Fruit fly (Drosophila melanogaster): ENCODE results near the gene Aduk.

The Aduk gene

dm6 chr3R:9351415-9352379 is 17.2 kb upstream of the Aduk start (continued):
- peak; percentile 57 for TF ChIP-seq unpg (GFP tag; optimal IDR thresholded peaks at IDR 0.05)
- peak; percentile 24 for TF ChIP-seq CG9876 (GFP tag; optimal IDR thresholded peaks at IDR 0.05)
- peak; percentile 19 for TF ChIP-seq CG16863 (GFP tag; optimal IDR thresholded peaks at IDR 0.05)
- TF ChIP-seq esg (GFP tag; conservative IDR thresholded peaks at IDR 0.05) = no peak
- no peak for TF ChIP-seq sqz (GFP tag; optimal IDR thresholded peaks at IDR 0.05)
- no peak for TF ChIP-seq cad (GFP tag; optimal IDR thresholded peaks at IDR 0.05)
- peak; percentile 56 for TF ChIP-seq CG2712 (tag; optimal IDR thresholded peaks at IDR 0.05)
- no peak for TF ChIP-seq crp (GFP tag; optimal IDR thresholded peaks at IDR 0.05)
- peak; percentile 65 for TF ChIP-seq CG4854 (GFP tag; optimal IDR thresholded peaks at IDR 0.05)
- TF ChIP-seq psq (GFP tag; optimal IDR thresholded peaks at IDR 0.05) = no peak
- no peak for TF ChIP-seq zen2 (GFP tag; IDR thresholded peaks at IDR 0.05; ENCODE audit: partially characterized antibody)
- TF ChIP-seq Nf-YC (tag; optimal IDR thresholded peaks at IDR 0.05) = peak; percentile 16
- peak; percentile 14 for TF ChIP-seq CG10979 (tag; optimal IDR thresholded peaks at IDR 0.05)
- no peak for TF ChIP-seq CG8290 (GFP tag; optimal IDR thresholded peaks at IDR 0.05)
- TF ChIP-seq CG8290 (tag; optimal IDR thresholded peaks at IDR 0.05) = peak in 1 of 2 experiments; percentile 22
- no peak for TF ChIP-seq ara (GFP tag; IDR thresholded peaks at IDR 0.05)
- no peak for TF ChIP-seq row (GFP tag; IDR thresholded peaks at IDR 0.05)
- no peak for TF ChIP-seq amos (GFP tag; IDR thresholded peaks at IDR 0.05; ENCODE audit: partially characterized antibody)
- TF ChIP-seq D19B (GFP tag; optimal IDR thresholded peaks at IDR 0.05) = peak; percentile 71
- TF ChIP-seq gsb-n (tag; optimal IDR thresholded peaks at IDR 0.05) = no peak
- TF ChIP-seq zfh1 (GFP tag; IDR thresholded peaks at IDR 0.05) = no peak
- no peak for TF ChIP-seq wor (GFP tag; IDR thresholded peaks at IDR 0.05)
- peak; percentile 4 for TF ChIP-seq CG5245 (GFP tag; optimal IDR thresholded peaks at IDR 0.05)
- TF ChIP-seq CG18011 (GFP tag; optimal IDR thresholded peaks at IDR 0.05) = peak; percentile 53
- no peak for TF ChIP-seq nom (GFP tag; optimal IDR thresholded peaks at IDR 0.05)
- TF ChIP-seq CG7357 (GFP tag; IDR thresholded peaks at IDR 0.05) = peak; percentile 55; the same call in 1 of the 3 replicates
- peak; percentile 69 for TF ChIP-seq Bteb2 (GFP tag; optimal IDR thresholded peaks at IDR 0.05)
- peak; percentile 33 for TF ChIP-seq gcm2 (GFP tag; optimal IDR thresholded peaks at IDR 0.05)
- no peak for TF ChIP-seq cas (GFP tag; IDR thresholded peaks at IDR 0.05)
- peak; percentile 74 for TF ChIP-seq gem (tag; optimal IDR thresholded peaks at IDR 0.05)
- TF ChIP-seq knrl (GFP tag; IDR thresholded peaks at IDR 0.05; ENCODE audit: partially characterized antibody) = no peak
- TF ChIP-seq Kr (GFP tag; optimal IDR thresholded peaks at IDR 0.05) = no peak
- peak; percentile 87 for TF ChIP-seq CG18599 (GFP tag; optimal IDR thresholded peaks at IDR 0.05)
- no peak for TF ChIP-seq eve (GFP tag; optimal IDR thresholded peaks at IDR 0.05)
- TF ChIP-seq Spps (tag; optimal IDR thresholded peaks at IDR 0.05) = no peak
- TF ChIP-seq CG30403 (GFP tag; optimal IDR thresholded peaks at IDR 0.05) = peak; percentile 54
- TF ChIP-seq NfI (GFP tag; optimal IDR thresholded peaks at IDR 0.05) = peak; percentile 50
- peak; percentile 63 for TF ChIP-seq exex (tag; optimal IDR thresholded peaks at IDR 0.05)
- no peak for TF ChIP-seq kah (GFP tag; optimal IDR thresholded peaks at IDR 0.05)
- TF ChIP-seq bbx (GFP tag; IDR thresholded peaks at IDR 0.05; ENCODE audit: partially characterized antibody) = no peak
- TF ChIP-seq Mrtf (GFP tag; IDR thresholded peaks at IDR 0.05) = no peak
- TF ChIP-seq Atf-2 (GFP tag; optimal IDR thresholded peaks at IDR 0.05) = peak; percentile 56
- peak; percentile 67 for TF ChIP-seq nau (GFP tag; optimal IDR thresholded peaks at IDR 0.05)
- TF ChIP-seq CG17186 (GFP tag; optimal IDR thresholded peaks at IDR 0.05) = no peak
- peak; percentile 19 for TF ChIP-seq CG8944 (GFP tag; optimal IDR thresholded peaks at IDR 0.05)
- peak; percentile 39 for TF ChIP-seq Max (GFP tag; optimal IDR thresholded peaks at IDR 0.05)
- TF ChIP-seq bigmax (GFP tag; optimal IDR thresholded peaks at IDR 0.05) = no peak
- no peak for TF ChIP-seq gce (GFP tag; IDR thresholded peaks at IDR 0.05)
- TF ChIP-seq schlank (tag; optimal IDR thresholded peaks at IDR 0.05) = peak; percentile 57

All from whole organism, embryonic.